Fruit fly (Drosophila melanogaster) whole organism, wandering third instar larva: ENCODE results near the gene CG10584.

Source experiments
- CrebA ChIP-seq: fragments of 200-800 bp; sonication (Bioruptor generic); optimal IDR thresholded peaks from 2 replicates; lab custom pipeline; 2016; ENCODE audit warnings: missing biosample characterization, mild to moderate bottlenecking, missing genetic modification characterization, borderline replicate concordance
- Hnf4 ChIP-seq: fragments of 200-800 bp; sonication (Bioruptor generic); optimal IDR thresholded peaks from 2 replicates; lab custom pipeline; 2016; ENCODE audit warnings: missing biosample characterization, mild to moderate bottlenecking, missing genetic modification characterization
- Myc ChIP-seq: fragments of >200 bp; optimal IDR thresholded peaks from 2 replicates; lab custom pipeline; 2017
- brk ChIP-seq: fragments of 200-800 bp; sonication (Bioruptor generic); optimal IDR thresholded peaks from 2 replicates; lab custom pipeline; 2016; ENCODE audit warnings: missing biosample characterization, mild to moderate bottlenecking, missing genetic modification characterization
- ey ChIP-seq: fragments of 200-800 bp; sonication (Bioruptor generic); optimal IDR thresholded peaks from 2 replicates; lab custom pipeline; 2016; ENCODE audit warnings: missing biosample characterization, missing genetic modification characterization
- lola ChIP-seq: fragments of >200 bp; optimal IDR thresholded peaks from 2 replicates; lab custom pipeline; 2017; ENCODE audit warnings: missing biosample characterization, missing genetic modification characterization
- tai ChIP-seq: sonication (Bioruptor generic); optimal IDR thresholded peaks from 2 replicates; lab custom pipeline; 2016; ENCODE audit warnings: missing biosample characterization, missing genetic modification characterization

dm6 chr3L:20990231-20990630, 40.9 kb downstream of the CG10584 start:
- TF ChIP-seq Hnf4 (no peak), brk (GFP tag; lab: Kevin White, UChicago) (peak; percentile 9), ey (GFP tag; lab: Kevin White, UChicago) (no peak), CrebA (GFP tag; lab: Kevin White, UChicago) (no peak), Myc (lab: Kevin White, UChicago) (no peak), lola (no peak), tai (GFP tag; lab: Kevin White, UChicago) (no peak)
